Fruit fly (Drosophila melanogaster) whole organism, prepupa: ENCODE measurements around the gene CG31380.

ENCODE experiments used
- Blimp-1 ChIP-seq: fragments of 200-800 bp; sonication (Bioruptor generic); optimal IDR thresholded peaks from 3 replicates; lab custom pipeline; 2017; ENCODE audit warnings: missing biosample characterization, missing genetic modification characterization, mild to moderate bottlenecking, moderate library complexity, missing genetic modification reagents
- CG10631 ChIP-seq: fragments of 200-800 bp; sonication (Bioruptor generic); optimal IDR thresholded peaks from 2 replicates; lab custom pipeline; 2016; ENCODE audit warnings: missing biosample characterization, missing genetic modification characterization
- CG11762 ChIP-seq: fragments of 200-800 bp; sonication (Bioruptor generic); optimal IDR thresholded peaks from 3 replicates; lab custom pipeline; 2016; ENCODE audit warnings: missing biosample characterization, missing genetic modification characterization; ENCODE audit not compliant: insufficient read depth
- CG11902 ChIP-seq: fragments of 200-800 bp; sonication (Bioruptor generic); optimal IDR thresholded peaks from 3 replicates; lab custom pipeline; 2016; ENCODE audit warnings: missing biosample characterization, missing genetic modification characterization
- CG1621 ChIP-seq: fragments of 200-800 bp; sonication (Bioruptor generic); optimal IDR thresholded peaks from 3 replicates; lab custom pipeline; 2018; ENCODE audit warnings: missing biosample characterization, mild to moderate bottlenecking, missing genetic modification characterization
- CG3032 ChIP-seq: fragments of 200-800 bp; optimal IDR thresholded peaks from 2 replicates; lab custom pipeline; 2019; ENCODE audit warnings: missing biosample characterization, mild to moderate bottlenecking, missing genetic modification characterization, moderate library complexity
- CG32006 ChIP-seq: fragments of 200-800 bp; sonication (Bioruptor generic); optimal IDR thresholded peaks from 3 replicates; lab custom pipeline; 2017; ENCODE audit warnings: missing biosample characterization, mild to moderate bottlenecking, missing genetic modification characterization
- CG34406 ChIP-seq: fragments of 200-800 bp; sonication (Bioruptor generic); optimal IDR thresholded peaks from 3 replicates; lab custom pipeline; 2016; ENCODE audit warnings: missing biosample characterization, missing genetic modification characterization
- CG6163 ChIP-seq: fragments of 200-800 bp; sonication (Bioruptor generic); IDR thresholded peaks from 3 replicates; pipeline ENCODE4 v1.3.6; 2022; ENCODE audit warnings: missing biosample characterization, missing genetic modification characterization
- CG6808 ChIP-seq: fragments of 200-800 bp; sonication (Bioruptor generic); optimal IDR thresholded peaks from 3 replicates; lab custom pipeline; 2017; ENCODE audit warnings: missing biosample characterization, missing genetic modification characterization, mild to moderate bottlenecking, moderate library complexity, missing genetic modification reagents
- CG7368 ChIP-seq: fragments of 200-800 bp; sonication (Bioruptor generic); optimal IDR thresholded peaks from 3 replicates; lab custom pipeline; 2016; ENCODE audit warnings: missing biosample characterization, missing genetic modification characterization
- CG8119 ChIP-seq: fragments of 200-800 bp; sonication (Bioruptor generic); IDR thresholded peaks from 3 replicates; pipeline ENCODE4 v1.3.6; 2022; ENCODE audit warnings: missing biosample characterization, missing genetic modification characterization
- CG8632 ChIP-seq: fragments of 200-800 bp; sonication (Bioruptor generic); optimal IDR thresholded peaks from 3 replicates; lab custom pipeline; 2016; ENCODE audit warnings: missing biosample characterization, missing genetic modification characterization
- CG9139 ChIP-seq: fragments of 200-800 bp; sonication (Bioruptor generic); optimal IDR thresholded peaks from 3 replicates; lab custom pipeline; 2017; ENCODE audit warnings: missing biosample characterization, mild to moderate bottlenecking, missing genetic modification characterization
- Eip78C ChIP-seq: fragments of 200-800 bp; sonication (Bioruptor generic); peaks from one replicate; lab custom pipeline; 2016; ENCODE audit warnings: missing biosample characterization, missing genetic modification characterization
- Eip93F ChIP-seq: fragments of 200-800 bp; sonication (Bioruptor generic); optimal IDR thresholded peaks from 2 replicates; lab custom pipeline; 2016; ENCODE audit warnings: missing biosample characterization, mild to moderate bottlenecking, missing genetic modification characterization
- Hr4 ChIP-seq: fragments of 200-800 bp; sonication (Bioruptor generic); optimal IDR thresholded peaks from 3 replicates; lab custom pipeline; 2016; ENCODE audit warnings: missing biosample characterization, missing genetic modification characterization
- Met ChIP-seq: fragments of 200-800 bp; sonication (Bioruptor generic); optimal IDR thresholded peaks from 3 replicates; lab custom pipeline; 2016; ENCODE audit warnings: missing biosample characterization, missing genetic modification characterization
- Smox ChIP-seq: fragments of 200-800 bp; sonication (Bioruptor generic); optimal IDR thresholded peaks from 3 replicates; lab custom pipeline; 2016; ENCODE audit warnings: missing biosample characterization, missing genetic modification characterization
- Sox15 ChIP-seq: fragments of 200-800 bp; sonication (Bioruptor generic); optimal IDR thresholded peaks from 3 replicates; lab custom pipeline; 2016; ENCODE audit warnings: missing biosample characterization, missing genetic modification characterization
- achi ChIP-seq: fragments of 200-800 bp; sonication (Bioruptor generic); optimal IDR thresholded peaks from 3 replicates; lab custom pipeline; 2016; ENCODE audit warnings: missing biosample characterization, missing genetic modification characterization
- acj6 ChIP-seq: fragments of 200-800 bp; sonication (Bioruptor generic); optimal IDR thresholded peaks from 3 replicates; lab custom pipeline; 2016; ENCODE audit warnings: missing biosample characterization, missing genetic modification characterization
- cyc ChIP-seq: fragments of 200-800 bp; sonication (Bioruptor generic); optimal IDR thresholded peaks from 3 replicates; lab custom pipeline; 2016; ENCODE audit warnings: missing biosample characterization, missing genetic modification characterization
- dac ChIP-seq: fragments of 200-800 bp; sonication (Bioruptor generic); optimal IDR thresholded peaks from 2 replicates; lab custom pipeline; 2017; ENCODE audit warnings: missing biosample characterization, mild to moderate bottlenecking, missing genetic modification characterization
- eg ChIP-seq: fragments of 200-800 bp; sonication (Bioruptor generic); IDR thresholded peaks from 3 replicates; pipeline ENCODE4 v1.3.6; 2022; ENCODE audit warnings: missing biosample characterization, missing genetic modification characterization
- fd59A ChIP-seq: fragments of 200-800 bp; sonication (Bioruptor generic); optimal IDR thresholded peaks from 2 replicates; lab custom pipeline; 2017; ENCODE audit warnings: missing biosample characterization, mild to moderate bottlenecking, missing genetic modification characterization, missing genetic modification reagents
- fd85E ChIP-seq: fragments of 200-800 bp; sonication (Bioruptor generic); optimal IDR thresholded peaks from 3 replicates; lab custom pipeline; 2016; ENCODE audit warnings: missing biosample characterization, missing genetic modification characterization
- fkh ChIP-seq: fragments of 200-800 bp; sonication (Bioruptor generic); optimal IDR thresholded peaks from 3 replicates; lab custom pipeline; 2017; ENCODE audit warnings: missing biosample characterization, mild to moderate bottlenecking, missing genetic modification characterization, moderate library complexity
- lz ChIP-seq: fragments of 200-800 bp; sonication (Bioruptor generic); optimal IDR thresholded peaks from 3 replicates; lab custom pipeline; 2016; ENCODE audit warnings: missing biosample characterization, missing genetic modification characterization
- net ChIP-seq: fragments of 200-800 bp; sonication (Bioruptor generic); optimal IDR thresholded peaks from 3 replicates; lab custom pipeline; 2016; ENCODE audit warnings: missing biosample characterization, missing genetic modification characterization
- salr ChIP-seq, 2 experiments: fragments of 200-800 bp; sonication (Bioruptor generic); optimal IDR thresholded peaks; 3 replicates each; lab custom pipeline; 2016 to 2018; ENCODE audit warnings: missing biosample characterization in 2 of 2, missing genetic modification characterization in 2 of 2, mild to moderate bottlenecking in 1 of 2
- svp ChIP-seq: fragments of 200-800 bp; sonication (Bioruptor generic); peaks from one replicate; lab custom pipeline; 2016; ENCODE audit warnings: missing biosample characterization, missing genetic modification characterization
- topi ChIP-seq: fragments of 200-800 bp; sonication (Bioruptor generic); optimal IDR thresholded peaks from 3 replicates; lab custom pipeline; 2016; ENCODE audit warnings: missing biosample characterization, missing genetic modification characterization

The CG31380 gene

dm6 chr3R:25789355-25789754 is at the start of gene CG31380:
Gene CG31380 (minus strand): TSS chr3R:25789455.
- no peak for TF ChIP-seq acj6
- no peak for TF ChIP-seq topi (GFP tag; lab: Kevin White, UChicago)
- TF ChIP-seq salr (GFP tag; optimal IDR thresholded peaks at IDR 0.05; lab: Kevin White, UChicago) = no peak
- no peak for TF ChIP-seq fkh
- TF ChIP-seq cyc (GFP tag; lab: Kevin White, UChicago) = no peak
- no peak for TF ChIP-seq Smox (GFP tag; lab: Kevin White, UChicago)
- no peak for TF ChIP-seq CG34406 (GFP tag; lab: Kevin White, UChicago)
- no peak for TF ChIP-seq Sox15 (GFP tag; lab: Kevin White, UChicago)
- TF ChIP-seq Blimp-1 = no peak
- TF ChIP-seq CG11902 (GFP tag; lab: Kevin White, UChicago) = no peak
- TF ChIP-seq CG7368 (GFP tag; lab: Kevin White, UChicago) = no peak

dm6 chr3R:25831799-25832280 is 42.6 kb upstream of the CG31380 start, which contains the start of the genes Mst57Da and alpha4GT2:
Gene Mst57Da (minus strand): TSS chr3R:25831899.
Gene alpha4GT2 (plus strand): TSS chr3R:25832230.
- TF ChIP-seq CG34406 (GFP tag; lab: Kevin White, UChicago) = no peak
- no peak for TF ChIP-seq eg (GFP tag; lab: Robert Waterston, UW)
- TF ChIP-seq Smox (GFP tag; lab: Kevin White, UChicago) = no peak
- TF ChIP-seq CG6163 (GFP tag; lab: Robert Waterston, UW) = no peak
- TF ChIP-seq CG3032 (tag; lab: Kevin White, UChicago) = no peak
- no peak for TF ChIP-seq CG11762 (GFP tag; lab: Kevin White, UChicago)
- TF ChIP-seq CG1621 (tag; lab: Kevin White, UChicago) = no peak
- TF ChIP-seq Eip78C (GFP tag; lab: Kevin White, UChicago) = no peak
- no peak for TF ChIP-seq achi (GFP tag; lab: Kevin White, UChicago)
- TF ChIP-seq CG8119 (GFP tag; lab: Robert Waterston, UW) = no peak
- TF ChIP-seq CG32006 = no peak
- no peak for TF ChIP-seq Met (GFP tag; lab: Kevin White, UChicago)
- TF ChIP-seq Hr4 (GFP tag; lab: Kevin White, UChicago) = no peak
- TF ChIP-seq CG8632 (GFP tag; lab: Kevin White, UChicago) = no peak
- no peak for TF ChIP-seq net (GFP tag; lab: Kevin White, UChicago)
- no peak for TF ChIP-seq CG9139 (GFP tag; lab: Kevin White, UChicago)

DNA sequence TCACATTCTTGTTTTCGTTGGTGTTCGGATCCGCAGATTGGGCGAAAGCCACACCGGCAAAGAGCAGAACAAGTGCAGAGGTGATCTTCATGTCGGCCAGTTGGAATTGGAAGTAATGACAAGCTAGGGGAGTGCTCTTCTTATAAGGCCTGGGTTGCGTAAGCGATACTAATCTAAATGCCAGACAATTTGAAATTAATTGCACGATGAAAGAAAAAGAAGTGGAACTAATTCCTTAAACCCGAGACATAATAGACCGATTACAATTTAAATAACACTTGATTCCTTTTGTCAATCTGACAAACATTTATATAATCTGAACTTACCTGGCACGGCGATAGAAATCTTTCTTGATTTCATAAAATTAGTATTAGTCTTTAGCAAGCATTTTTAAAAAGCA is 41.6 kb upstream of the CG31380 start, which contains the start of gene Mst57Db:
Mst57Db (minus strand) TSS at position 101 of the 400 bp plus-strand sequence.
- no peak for TF ChIP-seq CG7368 (GFP tag; lab: Kevin White, UChicago)
- no peak for TF ChIP-seq svp
- TF ChIP-seq topi (GFP tag; lab: Kevin White, UChicago) = no peak
- no peak for TF ChIP-seq Hr4 (GFP tag; lab: Kevin White, UChicago)
- no peak for TF ChIP-seq Smox (GFP tag; lab: Kevin White, UChicago)
- TF ChIP-seq CG3032 (tag; lab: Kevin White, UChicago) = no peak
- TF ChIP-seq lz = no peak
- no peak for TF ChIP-seq fd59A (GFP tag; lab: Kevin White, UChicago)
- TF ChIP-seq CG6808 (GFP tag; lab: Kevin White, UChicago) = no peak
- TF ChIP-seq fd85E (GFP tag; lab: Kevin White, UChicago) = no peak
- no peak for TF ChIP-seq CG10631
- TF ChIP-seq CG8632 (GFP tag; lab: Kevin White, UChicago) = no peak
- TF ChIP-seq CG8119 (GFP tag; lab: Robert Waterston, UW) = no peak
- TF ChIP-seq, all 60 proteins: peak for 0

DNA sequence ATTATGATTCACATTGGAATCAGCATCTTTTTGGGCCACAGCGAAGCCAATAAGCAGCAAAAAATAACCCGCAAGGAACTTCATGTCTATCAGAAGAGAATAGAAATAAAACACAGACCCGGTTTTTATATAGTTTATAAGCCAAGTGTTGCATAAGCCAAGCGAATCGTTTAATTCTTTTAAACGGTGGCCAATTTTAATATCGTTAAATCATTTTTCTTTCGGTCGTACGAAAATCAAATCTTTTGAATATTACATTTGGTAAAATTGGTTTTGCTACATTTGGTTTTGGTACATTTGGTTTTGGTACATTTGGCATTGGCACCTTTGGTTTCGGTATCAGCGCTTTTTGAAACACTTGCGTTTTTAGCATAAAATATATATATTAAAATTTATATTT is 40.9 kb upstream of the CG31380 start, which contains the start of gene Sfp96F:
Sfp96F (minus strand) TSS at position 101 of the 400 bp plus-strand sequence.
- no peak for TF ChIP-seq Smox (GFP tag; lab: Kevin White, UChicago)

DNA sequence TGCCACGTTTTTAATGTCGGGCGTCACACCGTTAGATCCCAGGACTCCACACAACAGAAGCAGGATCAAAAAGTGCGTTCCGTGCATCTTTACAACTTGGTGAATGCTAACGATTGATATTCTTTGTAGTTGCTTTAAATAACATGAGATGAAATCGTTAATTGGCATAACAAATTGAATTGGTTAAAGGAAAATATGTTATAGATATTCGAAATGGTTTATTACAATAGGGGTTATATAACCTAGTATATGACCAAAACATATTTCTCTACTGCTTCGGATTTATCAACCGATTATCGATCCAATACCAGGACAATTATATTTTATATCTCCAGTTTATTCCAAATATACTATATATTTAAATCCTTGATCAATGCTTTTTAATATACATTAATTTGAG is 40.3 kb upstream of the CG31380 start, which contains the start of gene Mst57Dc:
Mst57Dc (minus strand) TSS at position 101 of the 400 bp plus-strand sequence.
- TF ChIP-seq CG8119 (GFP tag; lab: Robert Waterston, UW) (no peak), CG11902 (GFP tag; lab: Kevin White, UChicago) (no peak), dac (GFP tag; lab: Kevin White, UChicago) (no peak), svp (no peak), Eip93F (GFP tag; lab: Kevin White, UChicago) (no peak), salr (GFP tag; optimal IDR thresholded peaks at IDR 0.05; lab: Kevin White, UChicago) (no peak)
